Worm (Caenorhabditis elegans): ENCODE data around the gene K09C4.2.

- TF ChIP-seq flt-1 (GFP tag; IDR thresholded peaks at IDR 0.05) (no peak), pes-1 (GFP tag; IDR thresholded peaks at IDR 0.05) (no peak), ets-7 (tag; optimal IDR thresholded peaks at IDR 0.05) (no peak), ama-1 (optimal IDR thresholded peaks at IDR 0.05) (no peak), sea-1 (GFP tag; conservative IDR thresholded peaks at IDR 0.05) (no peak), tbx-37 (GFP tag; conservative IDR thresholded peaks at IDR 0.05) (no peak), F13C5.2 (tag; optimal IDR thresholded peaks at IDR 0.05) (no peak)
Observed at ce11 chrX:3298582-3298981, 2.3 kb downstream of the K09C4.2 start, which contains the start of gene K09C4.1.

Measured in whole organism, early embryonic.